Fruit fly (Drosophila melanogaster): ENCODE measurements around the gene CG4069.

Gene CG4069

dm6 chr3L:12523941-12524340 is 13.2 kb downstream of the CG4069 start, which contains the start of the genes ver and Gcn5 (continued):
- TF ChIP-seq btn (GFP tag; optimal IDR thresholded peaks at IDR 0.05) (peak; percentile 63), chm (GFP tag; IDR thresholded peaks at IDR 0.05) (peak; percentile 92), Hey (tag; optimal IDR thresholded peaks at IDR 0.05) (peak; percentile 33), CG30403 (GFP tag; optimal IDR thresholded peaks at IDR 0.05) (peak; percentile 93), pnt (GFP tag; optimal IDR thresholded peaks at IDR 0.05) (peak; percentile 77), gt (GFP tag; IDR thresholded peaks at IDR 0.05) (peak; percentile 77), CG8944 (GFP tag; optimal IDR thresholded peaks at IDR 0.05) (peak; percentile 79), twi (tag; optimal IDR thresholded peaks at IDR 0.05) (peak; percentile 73), E2f2 (GFP tag; IDR thresholded peaks at IDR 0.05) (peak; percentile 82), trh (GFP tag; optimal IDR thresholded peaks at IDR 0.05) (peak; percentile 77), Adf1 (GFP tag; IDR thresholded peaks at IDR 0.05) (peak; percentile 68), CG12219 (GFP tag; optimal IDR thresholded peaks at IDR 0.05) (peak; percentile 83), CG12942 (GFP tag; optimal IDR thresholded peaks at IDR 0.05) (peak; percentile 86), CG14965 (GFP tag; optimal IDR thresholded peaks at IDR 0.05; ENCODE audit: borderline replicate concordance) (no peak), stc (GFP tag; IDR thresholded peaks at IDR 0.05) (peak; percentile 93), h (optimal IDR thresholded peaks at IDR 0.05) (no peak), CG34376 (GFP tag; optimal IDR thresholded peaks at IDR 0.05) (peak; percentile 62), CG4730 (GFP tag; IDR thresholded peaks at IDR 0.05) (peak; percentile 91), gro (GFP tag; optimal IDR thresholded peaks at IDR 0.05) (peak; percentile 56), Ssrp (tag; optimal IDR thresholded peaks at IDR 0.05) (peak; percentile 90), sisA (GFP tag; IDR thresholded peaks at IDR 0.05) (peak; percentile 92), Kr (GFP tag; optimal IDR thresholded peaks at IDR 0.05) (no peak), CG11723 (GFP tag; optimal IDR thresholded peaks at IDR 0.05) (peak; percentile 85), grn (GFP tag; optimal IDR thresholded peaks at IDR 0.05) (no peak), HLH4C (GFP tag; IDR thresholded peaks at IDR 0.05; ENCODE audit: partially characterized antibody) (no peak), CG2199 (GFP tag; IDR thresholded peaks at IDR 0.05) (0 out of 3 replicates have a peak, but pooled peaks have one; percentile 77), Taf1 (GFP tag; IDR thresholded peaks at IDR 0.05) (peak; percentile 81), pb (GFP tag; optimal IDR thresholded peaks at IDR 0.05) (peak; percentile 30), CG17359 (tag; optimal IDR thresholded peaks at IDR 0.05) (peak; percentile 94), psq (GFP tag; optimal IDR thresholded peaks at IDR 0.05) (peak; percentile 73), CG11398 (GFP tag; optimal IDR thresholded peaks at IDR 0.05) (peak; percentile 24), CG6689 (GFP tag; IDR thresholded peaks at IDR 0.05) (peak; percentile 95), CG9797 (GFP tag; optimal IDR thresholded peaks at IDR 0.05) (peak; percentile 67), cas (GFP tag; IDR thresholded peaks at IDR 0.05) (peak; percentile 77), BEAF-32 (GFP tag; optimal IDR thresholded peaks at IDR 0.05) (peak; percentile 39), CG3407 (GFP tag; optimal IDR thresholded peaks at IDR 0.05) (peak; percentile 75), CG4282 (GFP tag; optimal IDR thresholded peaks at IDR 0.05) (peak; percentile 10), CG31388 (GFP tag; optimal IDR thresholded peaks at IDR 0.05) (peak; percentile 80), CG4854 (GFP tag; optimal IDR thresholded peaks at IDR 0.05) (peak; percentile 80), CG13775 (GFP tag; optimal IDR thresholded peaks at IDR 0.05) (peak; percentile 93), bab2 (GFP tag; optimal IDR thresholded peaks at IDR 0.05) (peak; percentile 90), nau (GFP tag; optimal IDR thresholded peaks at IDR 0.05) (no peak), Ets65A (GFP tag) (peak; percentile 98), CG9437 (GFP tag; optimal IDR thresholded peaks at IDR 0.05) (peak; percentile 86), bbx (GFP tag; IDR thresholded peaks at IDR 0.05; ENCODE audit: partially characterized antibody) (0 out of 2 replicates have a peak, but pooled peaks have one; percentile 13), CG7357 (GFP tag; IDR thresholded peaks at IDR 0.05) (peak; percentile 85), CG17186 (GFP tag; optimal IDR thresholded peaks at IDR 0.05) (peak; percentile 78), Nf-YB (GFP tag; optimal IDR thresholded peaks at IDR 0.05) (peak; percentile 78), cad (GFP tag; optimal IDR thresholded peaks at IDR 0.05) (no peak), Ada2b (GFP tag; IDR thresholded peaks at IDR 0.05) (peak; percentile 92), Dref (GFP tag; IDR thresholded peaks at IDR 0.05) (peak; percentile 26; the same call in 1 of the 2 replicates), ash1 (GFP tag; optimal IDR thresholded peaks at IDR 0.05) (no peak)
